Worm (Caenorhabditis elegans) whole organism, late embryonic: ENCODE data around the gene srg-10.

Source experiments
- C38D4.7 ChIP-seq: fragments of 200-800 bp; sonication (Bioruptor generic); optimal IDR thresholded peaks from 2 replicates; lab custom pipeline; 2018; ENCODE audit warnings: mild to moderate bottlenecking, missing genetic modification characterization, moderate library complexity, missing compliant biosample characterization
- F13H6.1 ChIP-seq: sonication (generic microtip); optimal IDR thresholded peaks from 2 replicates; lab custom pipeline; 2016; ENCODE audit warnings: missing genetic modification characterization, missing compliant biosample characterization
- K02D7.2 ChIP-seq: sonication (generic microtip); optimal IDR thresholded peaks from 2 replicates; lab custom pipeline; 2017; ENCODE audit warnings: mild to moderate bottlenecking, missing genetic modification characterization, missing compliant biosample characterization
- T23F11.4 ChIP-seq: fragments of 200-800 bp; sonication (Bioruptor generic); optimal IDR thresholded peaks from 2 replicates; lab custom pipeline; 2018; ENCODE audit warnings: mild to moderate bottlenecking, missing genetic modification characterization, missing compliant biosample characterization
- ceh-14 ChIP-seq: sonication (generic microtip); optimal IDR thresholded peaks from 2 replicates; lab custom pipeline; 2016; ENCODE audit warnings: missing genotype, missing genetic modification characterization, missing compliant biosample characterization
- ceh-18 ChIP-seq: sonication (generic microtip); optimal IDR thresholded peaks from 2 replicates; lab custom pipeline; 2016; ENCODE audit warnings: missing genetic modification characterization, missing compliant biosample characterization
- ceh-2 ChIP-seq: sonication (generic microtip); optimal IDR thresholded peaks from 2 replicates; lab custom pipeline; 2016; ENCODE audit warnings: missing genotype, missing genetic modification characterization, missing compliant biosample characterization
- ceh-31 ChIP-seq: sonication (generic microtip); optimal IDR thresholded peaks from 2 replicates; lab custom pipeline; 2016; ENCODE audit warnings: missing genetic modification characterization, missing compliant biosample characterization
- ceh-34 ChIP-seq: sonication (generic microtip); optimal IDR thresholded peaks from 2 replicates; lab custom pipeline; 2016; ENCODE audit warnings: mild to moderate bottlenecking, missing genetic modification characterization, missing compliant biosample characterization
- ceh-45 ChIP-seq: fragments of 200-800 bp; sonication (Bioruptor generic); IDR thresholded peaks from 2 replicates; pipeline ENCODE4 v1.3.6; 2022; ENCODE audit warnings: missing genetic modification reagents, missing genetic modification characterization, missing compliant biosample characterization
- ceh-48 ChIP-seq: sonication (generic microtip); optimal IDR thresholded peaks from 2 replicates; lab custom pipeline; 2016; ENCODE audit warnings: missing genetic modification characterization, inconsistent platforms, missing compliant biosample characterization
- ceh-6 ChIP-seq: fragments of 200-800 bp; sonication (Bioruptor generic); optimal IDR thresholded peaks from 2 replicates; lab custom pipeline; 2018; ENCODE audit warnings: mild to moderate bottlenecking, missing genetic modification characterization, missing compliant biosample characterization
- dmd-4 ChIP-seq: sonication (generic microtip); optimal IDR thresholded peaks from 2 replicates; lab custom pipeline; 2016; ENCODE audit warnings: borderline replicate concordance, missing genetic modification characterization, missing compliant biosample characterization
- dve-1 ChIP-seq: sonication (generic microtip); optimal IDR thresholded peaks from 2 replicates; lab custom pipeline; 2017; ENCODE audit warnings: antibody characterized with exemption, mild to moderate bottlenecking, missing genetic modification characterization, missing compliant biosample characterization
- elt-2 ChIP-seq: sonication (generic microtip); optimal IDR thresholded peaks from 2 replicates; lab custom pipeline; 2016; ENCODE audit warnings: missing genetic modification reagents, missing genetic modification characterization, missing compliant biosample characterization
- fkh-10 ChIP-seq: fragments of 150-350 bp; optimal IDR thresholded peaks from 2 replicates; lab custom pipeline; 2014; ENCODE audit warnings: missing biosample characterization, missing genetic modification reagents, missing genetic modification characterization
- fkh-6 ChIP-seq: sonication (generic microtip); optimal IDR thresholded peaks from 2 replicates; lab custom pipeline; 2016; ENCODE audit warnings: missing genetic modification characterization, missing compliant biosample characterization
- gmeb-2 ChIP-seq: sonication (generic microtip); optimal IDR thresholded peaks from 2 replicates; lab custom pipeline; 2016; ENCODE audit warnings: missing genetic modification characterization, inconsistent platforms, missing compliant biosample characterization
- hlh-13 ChIP-seq: fragments of 200-800 bp; sonication (Bioruptor generic); optimal IDR thresholded peaks from 2 replicates; lab custom pipeline; 2018; ENCODE audit warnings: mild to moderate bottlenecking, missing genetic modification characterization, missing compliant biosample characterization
- hlh-15 ChIP-seq: sonication (generic microtip); optimal IDR thresholded peaks from 2 replicates; lab custom pipeline; 2016; ENCODE audit warnings: missing genetic modification characterization, missing compliant biosample characterization
- hlh-8 ChIP-seq: sonication (generic microtip); optimal IDR thresholded peaks from 2 replicates; lab custom pipeline; 2016; ENCODE audit warnings: missing genotype, missing genetic modification characterization, missing compliant biosample characterization
- lim-6 ChIP-seq: sonication (generic microtip); optimal IDR thresholded peaks from 2 replicates; lab custom pipeline; 2016; ENCODE audit warnings: missing genetic modification characterization, missing compliant biosample characterization
- lin-11 ChIP-seq: fragments of 200-800 bp; sonication (Bioruptor generic); optimal IDR thresholded peaks from 2 replicates; lab custom pipeline; 2018; ENCODE audit warnings: mild to moderate bottlenecking, missing genetic modification characterization, missing compliant biosample characterization
- madf-2 ChIP-seq: sonication (generic microtip); optimal IDR thresholded peaks from 2 replicates; lab custom pipeline; 2017; ENCODE audit warnings: missing genetic modification characterization, missing compliant biosample characterization
- mec-3 ChIP-seq: sonication (generic microtip); optimal IDR thresholded peaks from 2 replicates; lab custom pipeline; 2016; ENCODE audit warnings: borderline replicate concordance, missing genetic modification characterization, missing compliant biosample characterization
- nhr-232 ChIP-seq: sonication (generic microtip); optimal IDR thresholded peaks from 2 replicates; lab custom pipeline; 2016; ENCODE audit warnings: missing genetic modification characterization, missing compliant biosample characterization
- odd-2 ChIP-seq: sonication (generic microtip); optimal IDR thresholded peaks from 2 replicates; lab custom pipeline; 2017; ENCODE audit warnings: antibody characterized with exemption, mild to moderate bottlenecking, missing genetic modification characterization, missing compliant biosample characterization
- pat-9 ChIP-seq: fragments of 200-800 bp; sonication (Bioruptor generic); optimal IDR thresholded peaks from 2 replicates; lab custom pipeline; 2018; ENCODE audit warnings: mild to moderate bottlenecking, missing genetic modification characterization, moderate library complexity, missing compliant biosample characterization
- pha-2 ChIP-seq: sonication (generic microtip); optimal IDR thresholded peaks from 2 replicates; lab custom pipeline; 2017; ENCODE audit warnings: mild to moderate bottlenecking, missing genetic modification characterization, missing compliant biosample characterization
- sdc-2 ChIP-seq: sonication (generic microtip); optimal IDR thresholded peaks from 2 replicates; lab custom pipeline; 2016; ENCODE audit warnings: missing genotype, missing genetic modification characterization, missing compliant biosample characterization
- sox-2 ChIP-seq: fragments of 200-800 bp; sonication (Bioruptor generic); IDR thresholded peaks from 2 replicates; pipeline ENCODE4 v1.3.6; 2022; ENCODE audit warnings: missing genetic modification reagents, missing genetic modification characterization, missing compliant biosample characterization
- ttx-3 ChIP-seq: sonication (generic microtip); optimal IDR thresholded peaks from 2 replicates; lab custom pipeline; 2016; ENCODE audit warnings: missing genetic modification reagents, missing genetic modification characterization, missing compliant biosample characterization
- unc-3 ChIP-seq, 2 experiments: fragments of 200-800 bp in 1 of 2; sonication (Bioruptor generic) in 1 of 2; sonication (generic microtip) in 1 of 2; conservative IDR thresholded peaks in 1 of 2; optimal IDR thresholded peaks in 1 of 2; 2 replicates each; pipeline versions ENCODE4 v1.3.6 to Lab custom; 2016 to 2022; ENCODE audit warnings: missing compliant biosample characterization in 2 of 2, missing genetic modification characterization in 2 of 2, missing genetic modification reagents in 1 of 2
- unc-42 ChIP-seq: sonication (generic microtip); optimal IDR thresholded peaks from 2 replicates; lab custom pipeline; 2016; ENCODE audit warnings: missing genotype, missing genetic modification characterization, missing compliant biosample characterization

srg-10 gene

ce11 chrIII:4668073-4668472 is 9.5 kb upstream of the srg-10 start:
- TF ChIP-seq ceh-48 (tag; lab: Kevin White, UChicago) (no peak), hlh-13 (GFP tag; lab: Kevin White, UChicago) (no peak), T23F11.4 (GFP tag; lab: Kevin White, UChicago) (peak; percentile 7), elt-2 (peak; percentile 35), ceh-14 (tag; lab: Kevin White, UChicago) (no peak), K02D7.2 (tag; lab: Kevin White, UChicago) (no peak), F13H6.1 (tag; lab: Kevin White, UChicago) (no peak)
- TF ChIP-seq, all 69 proteins: peak for 2

DNA sequence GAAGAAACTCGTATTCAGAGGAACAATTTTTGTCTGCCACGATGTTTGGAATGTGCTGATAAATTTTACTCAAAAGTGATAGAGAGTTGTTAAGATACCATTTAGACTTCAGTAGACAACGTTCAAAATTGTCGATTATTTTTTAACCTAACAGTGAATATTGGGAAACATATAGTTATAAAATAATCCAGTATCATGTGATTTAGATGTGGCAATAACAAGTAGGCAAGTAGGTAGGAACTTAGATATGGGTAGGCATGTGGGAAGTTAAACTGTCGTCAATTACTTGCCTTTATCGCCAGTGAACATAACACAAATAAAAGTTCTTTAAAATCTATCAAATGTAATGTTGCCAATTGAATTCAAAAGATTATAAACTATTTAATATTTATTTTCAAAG is 6.1 kb upstream of the srg-10 start, which contains the start of gene T23F11.11:
Gene T23F11.11, minus strand, starts transcription at position 101 of the 400 bp plus-strand sequence.
- TF ChIP-seq unc-42 (tag; lab: Kevin White, UChicago) (no peak), unc-3 (GFP tag; conservative IDR thresholded peaks at IDR 0.05; lab: Robert Waterston, UW) (no peak), unc-3 (tag; optimal IDR thresholded peaks at IDR 0.05; lab: Kevin White, UChicago) (no peak), gmeb-2 (tag; lab: Kevin White, UChicago) (no peak), dve-1 (no peak), ttx-3 (no peak), sox-2 (GFP tag; lab: Robert Waterston, UW) (no peak), ceh-31 (tag; lab: Kevin White, UChicago) (no peak), ceh-6 (GFP tag; lab: Kevin White, UChicago) (no peak), nhr-232 (tag; lab: Kevin White, UChicago) (no peak), madf-2 (tag; lab: Kevin White, UChicago) (no peak), dmd-4 (no peak), pha-2 (tag; lab: Kevin White, UChicago) (no peak)

DNA sequence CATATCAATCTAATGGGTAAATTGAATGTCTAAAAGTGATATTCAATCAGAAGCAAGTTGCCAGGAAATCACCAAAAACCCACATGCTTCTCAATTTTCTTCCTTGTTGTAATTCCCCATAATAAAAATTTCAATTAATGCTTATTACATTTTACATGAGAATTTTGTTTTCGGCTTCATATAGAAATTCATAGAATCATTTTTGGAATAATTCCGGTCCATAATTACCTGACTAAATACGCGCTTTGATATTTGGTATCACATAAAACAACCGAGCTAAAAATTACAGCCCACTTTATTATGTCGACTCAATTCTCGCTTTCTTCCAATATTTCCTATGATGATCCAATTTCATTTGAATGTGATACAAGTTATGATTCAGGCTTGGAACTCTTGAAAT is 5.6 kb upstream of the srg-10 start, which contains the start of gene srg-13:
Gene srg-13, plus strand, starts transcription at position 301 of the 400 bp plus-strand sequence.
- no peak for TF ChIP-seq unc-42 (tag; lab: Kevin White, UChicago)
- no peak for TF ChIP-seq mec-3 (tag; lab: Kevin White, UChicago)
- no peak for TF ChIP-seq ceh-2 (tag; lab: Kevin White, UChicago)
- no peak for TF ChIP-seq F13H6.1 (tag; lab: Kevin White, UChicago)
- no peak for TF ChIP-seq lim-6 (tag; lab: Kevin White, UChicago)
- TF ChIP-seq sdc-2 (tag; lab: Kevin White, UChicago) = no peak
- TF ChIP-seq hlh-15 (tag; lab: Kevin White, UChicago) = no peak
- TF ChIP-seq odd-2 (tag; lab: Kevin White, UChicago) = no peak
- no peak for TF ChIP-seq fkh-10
- no peak for TF ChIP-seq ceh-34 (tag; lab: Kevin White, UChicago)
- no peak for TF ChIP-seq ceh-45 (GFP tag; lab: Robert Waterston, UW)
- TF ChIP-seq fkh-6 = no peak
- no peak for TF ChIP-seq T23F11.4 (GFP tag; lab: Kevin White, UChicago)
- no peak for TF ChIP-seq C38D4.7 (GFP tag; lab: Kevin White, UChicago)
- TF ChIP-seq ttx-3 = no peak
- no peak for TF ChIP-seq pat-9 (tag; lab: Kevin White, UChicago)
- TF ChIP-seq, all 69 proteins: peak for 0

- no peak for TF ChIP-seq madf-2 (tag; lab: Kevin White, UChicago)
- no peak for TF ChIP-seq hlh-13 (GFP tag; lab: Kevin White, UChicago)
- TF ChIP-seq T23F11.4 (GFP tag; lab: Kevin White, UChicago) = no peak
- no peak for TF ChIP-seq sox-2 (GFP tag; lab: Robert Waterston, UW)
- TF ChIP-seq ceh-18 (tag; lab: Kevin White, UChicago) = no peak
- TF ChIP-seq lin-11 (tag; lab: Kevin White, UChicago) = no peak
- no peak for TF ChIP-seq ceh-31 (tag; lab: Kevin White, UChicago)
- no peak for TF ChIP-seq hlh-8 (tag; lab: Kevin White, UChicago)
Measured at ce11 chrIII:4679963-4680484, 2.5 kb downstream of the srg-10 start, which contains the start of gene srg-11. srg-11 (plus strand) TSS chrIII:4680013.
